Fruit fly (Drosophila melanogaster): ENCODE data around the gene Mur29B.

Gene Mur29B

dm6 chr2L:8326414-8327271 is 25.3 kb upstream of the Mur29B start (continued):
- peak; percentile 25 for TF ChIP-seq Fer1 (GFP tag; optimal IDR thresholded peaks at IDR 0.05)
- 0 out of 2 replicates have a peak, but pooled peaks have one; percentile 35 for TF ChIP-seq Drgx (GFP tag; IDR thresholded peaks at IDR 0.05)
- TF ChIP-seq gem (tag; optimal IDR thresholded peaks at IDR 0.05), result peak; percentile 61
- TF ChIP-seq Meics (GFP tag; optimal IDR thresholded peaks at IDR 0.05), result peak; percentile 13
- peak; percentile 53 for TF ChIP-seq CG15269 (tag; optimal IDR thresholded peaks at IDR 0.05)
- TF ChIP-seq CG10209 (GFP tag; optimal IDR thresholded peaks at IDR 0.05), result peak; percentile 18
- TF ChIP-seq tup (GFP tag; optimal IDR thresholded peaks at IDR 0.05), result no peak
- TF ChIP-seq CG7556 (GFP tag; optimal IDR thresholded peaks at IDR 0.05), result peak; percentile 32
- no peak for TF ChIP-seq Tbp (GFP tag; optimal IDR thresholded peaks at IDR 0.05)
- no peak; the same call in 1 of the 2 replicates for TF ChIP-seq E2f2 (GFP tag; IDR thresholded peaks at IDR 0.05)
- no peak for TF ChIP-seq luna (GFP tag; optimal IDR thresholded peaks at IDR 0.05)
- peak; percentile 39 for TF ChIP-seq CG17359 (tag; optimal IDR thresholded peaks at IDR 0.05)
- TF ChIP-seq Sox102F (GFP tag; optimal IDR thresholded peaks at IDR 0.05), result peak; percentile 33
- no peak for TF ChIP-seq Sin3A (optimal IDR thresholded peaks at IDR 0.05)
- peak; percentile 19 for TF ChIP-seq CG8924 (tag; optimal IDR thresholded peaks at IDR 0.05)
- TF ChIP-seq az2 (GFP tag; optimal IDR thresholded peaks at IDR 0.05), result no peak
- no peak for TF ChIP-seq CG31224 (GFP tag; IDR thresholded peaks at IDR 0.05)
- TF ChIP-seq ken (GFP tag; IDR thresholded peaks at IDR 0.05), result no peak
- no peak for TF ChIP-seq CG1024 (GFP tag; IDR thresholded peaks at IDR 0.05)
- TF ChIP-seq Asciz (GFP tag; optimal IDR thresholded peaks at IDR 0.05), result peak; percentile 5
- peak; percentile 71 for TF ChIP-seq CG11504 (tag; optimal IDR thresholded peaks at IDR 0.05)
- TF ChIP-seq CTCF (GFP tag; optimal IDR thresholded peaks at IDR 0.05), result peak; percentile 34
- no peak for TF ChIP-seq zf30C (GFP tag; optimal IDR thresholded peaks at IDR 0.05)
- 0 out of 2 replicates have a peak, but pooled peaks have one; percentile 18 for TF ChIP-seq Ptx1 (GFP tag; IDR thresholded peaks at IDR 0.05)
- TF ChIP-seq CG7963 (GFP tag; IDR thresholded peaks at IDR 0.05; ENCODE audit: partially characterized antibody), result no peak
- TF ChIP-seq CG18262 (tag; optimal IDR thresholded peaks at IDR 0.05), result peak; percentile 22
- TF ChIP-seq CoRest (tag; optimal IDR thresholded peaks at IDR 0.05), result peak; percentile 28
- peak in 1 of 2 experiments; percentile 39 for TF ChIP-seq Pdp1 (GFP tag; optimal IDR thresholded peaks at IDR 0.05)
- no peak for TF ChIP-seq HLH4C (GFP tag; IDR thresholded peaks at IDR 0.05; ENCODE audit: partially characterized antibody)
- peak; percentile 31 for TF ChIP-seq unpg (GFP tag; optimal IDR thresholded peaks at IDR 0.05)
- TF ChIP-seq sug (tag; optimal IDR thresholded peaks at IDR 0.05), result peak; percentile 17
- TF ChIP-seq CG17361 (GFP tag; IDR thresholded peaks at IDR 0.05), result 0 out of 3 replicates have a peak, but pooled peaks have one; percentile 14
- peak; percentile 48 for TF ChIP-seq Med (GFP tag)
- TF ChIP-seq Chrac-16 (GFP tag; optimal IDR thresholded peaks at IDR 0.05), result no peak
- peak; percentile 8; the same call in 1 of the 2 replicates for TF ChIP-seq CG13287 (GFP tag; IDR thresholded peaks at IDR 0.05; ENCODE audit: partially characterized antibody)
- no peak for TF ChIP-seq CG11398 (GFP tag; optimal IDR thresholded peaks at IDR 0.05)
- peak; percentile 13 for TF ChIP-seq Blimp-1 (GFP tag; optimal IDR thresholded peaks at IDR 0.05)
- peak; percentile 48 for TF ChIP-seq Dp (GFP tag; optimal IDR thresholded peaks at IDR 0.05)
- TF ChIP-seq Hr51 (GFP tag; optimal IDR thresholded peaks at IDR 0.05), result peak in 1 of 2 experiments; percentile 63
- peak; percentile 55; the same call in 1 of the 2 replicates for TF ChIP-seq vvl (GFP tag; IDR thresholded peaks at IDR 0.05)
- TF ChIP-seq PHDP (tag; optimal IDR thresholded peaks at IDR 0.05), result peak; percentile 38
- peak; percentile 3 for TF ChIP-seq CG17385 (GFP tag; optimal IDR thresholded peaks at IDR 0.05)
- TF ChIP-seq CG2712 (tag; optimal IDR thresholded peaks at IDR 0.05), result peak; percentile 40
- TF ChIP-seq CG17612 (GFP tag; IDR thresholded peaks at IDR 0.05), result no peak
- TF ChIP-seq CG7839 (tag; optimal IDR thresholded peaks at IDR 0.05), result peak; percentile 41
- TF ChIP-seq CG6765 (GFP tag; optimal IDR thresholded peaks at IDR 0.05), result peak; percentile 3
- TF ChIP-seq CG13424 (tag; optimal IDR thresholded peaks at IDR 0.05), result peak; percentile 41
- peak; percentile 1 for TF ChIP-seq pita (GFP tag; optimal IDR thresholded peaks at IDR 0.05)
